Worm (Caenorhabditis elegans): ENCODE data around the gene F11E6.4.

ce11 chrIV:17431287-17431686, 38.9 kb downstream of the F11E6.4 start, which contains the start of gene lact-6:
- TF ChIP-seq nhr-25 (tag; optimal IDR thresholded peaks at IDR 0.05) (no peak), lin-15B (tag; optimal IDR thresholded peaks at IDR 0.05) (no peak), fos-1 (tag; optimal IDR thresholded peaks at IDR 0.05) (no peak)

All from whole organism, L3 larva.